Worm (Caenorhabditis elegans) whole organism, L1 larva: Measurements from ENCODE around the gene med-1.

Source experiments
- ces-1 ChIP-seq: fragments of 150-350 bp; optimal IDR thresholded peaks from 2 replicates; lab custom pipeline; 2014; ENCODE audit warnings: missing biosample characterization, missing genetic modification reagents, missing genetic modification characterization
- unc-130 ChIP-seq: fragments of 150-350 bp; optimal IDR thresholded peaks from 2 replicates; lab custom pipeline; 2017; ENCODE audit warnings: missing biosample characterization, missing genetic modification characterization, inconsistent platforms
- unc-62 ChIP-seq: fragments of 150-350 bp; optimal IDR thresholded peaks from 2 replicates; lab custom pipeline; 2014; ENCODE audit warnings: missing biosample characterization, missing genetic modification reagents, missing genetic modification characterization
- ztf-11 ChIP-seq, 2 experiments: sonication (generic microtip); optimal IDR thresholded peaks; 2 replicates each; lab custom pipeline; 2016 to 2017; ENCODE audit warnings: missing genetic modification characterization in 2 of 2, missing biosample characterization in 1 of 2, missing compliant biosample characterization in 1 of 2

- TF ChIP-seq ces-1 (GFP tag; lab: Kevin White, UChicago) (no peak), unc-62 (GFP tag; lab: Kevin White, UChicago) (no peak), ztf-11 (tag; optimal IDR thresholded peaks at IDR 0.05; lab: Kevin White, UChicago) (no peak), unc-130 (no peak)
Observed at ce11 chrX:12439998-12440722, 9.8 kb downstream of the med-1 start.
